Fruit fly (Drosophila melanogaster) whole organism, prepupa: ENCODE measurements around the gene CG14014.
A peak's percentile ranks its signal among the peaks of the same experiment; 100 is the strongest.

Experiments used
- Blimp-1 ChIP-seq: fragments of 200-800 bp; sonication (Bioruptor generic); optimal IDR thresholded peaks from 3 replicates; lab custom pipeline; 2017; ENCODE audit warnings: missing biosample characterization, missing genetic modification characterization, mild to moderate bottlenecking, moderate library complexity, missing genetic modification reagents
- CG10631 ChIP-seq: fragments of 200-800 bp; sonication (Bioruptor generic); optimal IDR thresholded peaks from 2 replicates; lab custom pipeline; 2016; ENCODE audit warnings: missing biosample characterization, missing genetic modification characterization
- CG11294 ChIP-seq: fragments of 200-800 bp; sonication (Bioruptor generic); IDR thresholded peaks from 2 replicates; pipeline ENCODE4 v1.3.6; 2022; ENCODE audit warnings: missing biosample characterization, missing genetic modification characterization
- CG11762 ChIP-seq: fragments of 200-800 bp; sonication (Bioruptor generic); optimal IDR thresholded peaks from 3 replicates; lab custom pipeline; 2016; ENCODE audit warnings: missing biosample characterization, missing genetic modification characterization; ENCODE audit not compliant: insufficient read depth
- CG11902 ChIP-seq: fragments of 200-800 bp; sonication (Bioruptor generic); optimal IDR thresholded peaks from 3 replicates; lab custom pipeline; 2016; ENCODE audit warnings: missing biosample characterization, missing genetic modification characterization
- CG1621 ChIP-seq: fragments of 200-800 bp; sonication (Bioruptor generic); optimal IDR thresholded peaks from 3 replicates; lab custom pipeline; 2018; ENCODE audit warnings: missing biosample characterization, mild to moderate bottlenecking, missing genetic modification characterization
- CG16779 ChIP-seq: fragments of 200-800 bp; sonication (Bioruptor generic); optimal IDR thresholded peaks from 3 replicates; lab custom pipeline; 2017; ENCODE audit warnings: missing biosample characterization, mild to moderate bottlenecking, missing genetic modification characterization
- CG3032 ChIP-seq: fragments of 200-800 bp; optimal IDR thresholded peaks from 2 replicates; lab custom pipeline; 2019; ENCODE audit warnings: missing biosample characterization, mild to moderate bottlenecking, missing genetic modification characterization, moderate library complexity
- CG31627 ChIP-seq: fragments of 200-800 bp; sonication (Bioruptor generic); optimal IDR thresholded peaks from 3 replicates; lab custom pipeline; 2016; ENCODE audit warnings: missing biosample characterization, missing genetic modification characterization
- CG34406 ChIP-seq: fragments of 200-800 bp; sonication (Bioruptor generic); optimal IDR thresholded peaks from 3 replicates; lab custom pipeline; 2016; ENCODE audit warnings: missing biosample characterization, missing genetic modification characterization
- CG6163 ChIP-seq: fragments of 200-800 bp; sonication (Bioruptor generic); IDR thresholded peaks from 3 replicates; pipeline ENCODE4 v1.3.6; 2022; ENCODE audit warnings: missing biosample characterization, missing genetic modification characterization
- CG6276 ChIP-seq: fragments of 200-800 bp; sonication (Bioruptor generic); optimal IDR thresholded peaks from 2 replicates; lab custom pipeline; 2017; ENCODE audit warnings: missing biosample characterization, mild to moderate bottlenecking, missing genetic modification characterization
- CG6808 ChIP-seq: fragments of 200-800 bp; sonication (Bioruptor generic); optimal IDR thresholded peaks from 3 replicates; lab custom pipeline; 2017; ENCODE audit warnings: missing biosample characterization, missing genetic modification characterization, mild to moderate bottlenecking, moderate library complexity, missing genetic modification reagents
- CG7368 ChIP-seq: fragments of 200-800 bp; sonication (Bioruptor generic); optimal IDR thresholded peaks from 3 replicates; lab custom pipeline; 2016; ENCODE audit warnings: missing biosample characterization, missing genetic modification characterization
- CG8119 ChIP-seq: fragments of 200-800 bp; sonication (Bioruptor generic); IDR thresholded peaks from 3 replicates; pipeline ENCODE4 v1.3.6; 2022; ENCODE audit warnings: missing biosample characterization, missing genetic modification characterization
- CG8319 ChIP-seq: fragments of 200-800 bp; sonication (Bioruptor generic); optimal IDR thresholded peaks from 3 replicates; lab custom pipeline; 2016; ENCODE audit warnings: missing biosample characterization, missing genetic modification characterization
- CG8632 ChIP-seq: fragments of 200-800 bp; sonication (Bioruptor generic); optimal IDR thresholded peaks from 3 replicates; lab custom pipeline; 2016; ENCODE audit warnings: missing biosample characterization, missing genetic modification characterization
- CG9139 ChIP-seq: fragments of 200-800 bp; sonication (Bioruptor generic); optimal IDR thresholded peaks from 3 replicates; lab custom pipeline; 2017; ENCODE audit warnings: missing biosample characterization, mild to moderate bottlenecking, missing genetic modification characterization
- Eip75B ChIP-seq: fragments of 200-800 bp; sonication (Bioruptor generic); optimal IDR thresholded peaks from 3 replicates; lab custom pipeline; 2016; ENCODE audit warnings: missing biosample characterization, missing genetic modification characterization
- Eip78C ChIP-seq: fragments of 200-800 bp; sonication (Bioruptor generic); peaks from one replicate; lab custom pipeline; 2016; ENCODE audit warnings: missing biosample characterization, missing genetic modification characterization
- Eip93F ChIP-seq: fragments of 200-800 bp; sonication (Bioruptor generic); optimal IDR thresholded peaks from 2 replicates; lab custom pipeline; 2016; ENCODE audit warnings: missing biosample characterization, mild to moderate bottlenecking, missing genetic modification characterization
- Ets21C ChIP-seq: fragments of 200-800 bp; sonication (Bioruptor generic); optimal IDR thresholded peaks from 3 replicates; lab custom pipeline; 2016; ENCODE audit warnings: missing biosample characterization, missing genetic modification characterization
- Ets96B ChIP-seq: fragments of 200-800 bp; optimal IDR thresholded peaks from 2 replicates; lab custom pipeline; 2019; ENCODE audit warnings: missing biosample characterization, mild to moderate bottlenecking, missing genetic modification characterization, moderate library complexity
- Hr38 ChIP-seq: sonication (Bioruptor generic); optimal IDR thresholded peaks from 2 replicates; lab custom pipeline; 2016; ENCODE audit warnings: missing biosample characterization, missing genetic modification characterization
- Hr39 ChIP-seq: fragments of 200-800 bp; sonication (Bioruptor generic); optimal IDR thresholded peaks from 2 replicates; lab custom pipeline; 2016; ENCODE audit warnings: missing biosample characterization, missing genetic modification characterization
- Hr4 ChIP-seq: fragments of 200-800 bp; sonication (Bioruptor generic); optimal IDR thresholded peaks from 3 replicates; lab custom pipeline; 2016; ENCODE audit warnings: missing biosample characterization, missing genetic modification characterization
- OdsH ChIP-seq: fragments of 200-800 bp; sonication (Bioruptor generic); optimal IDR thresholded peaks from 3 replicates; lab custom pipeline; 2016; ENCODE audit warnings: missing biosample characterization, missing genetic modification characterization
- Smox ChIP-seq: fragments of 200-800 bp; sonication (Bioruptor generic); optimal IDR thresholded peaks from 3 replicates; lab custom pipeline; 2016; ENCODE audit warnings: missing biosample characterization, missing genetic modification characterization
- Sox14 ChIP-seq: fragments of 200-800 bp; sonication (Bioruptor generic); optimal IDR thresholded peaks from 3 replicates; lab custom pipeline; 2016; ENCODE audit warnings: missing biosample characterization, missing genetic modification characterization
- achi ChIP-seq: fragments of 200-800 bp; sonication (Bioruptor generic); optimal IDR thresholded peaks from 3 replicates; lab custom pipeline; 2016; ENCODE audit warnings: missing biosample characterization, missing genetic modification characterization
- acj6 ChIP-seq: fragments of 200-800 bp; sonication (Bioruptor generic); optimal IDR thresholded peaks from 3 replicates; lab custom pipeline; 2016; ENCODE audit warnings: missing biosample characterization, missing genetic modification characterization
- dsx ChIP-seq: fragments of 200-800 bp; optimal IDR thresholded peaks from 3 replicates; lab custom pipeline; 2019; ENCODE audit warnings: missing biosample characterization, mild to moderate bottlenecking, missing genetic modification characterization, moderate library complexity; ENCODE audit not compliant: poor library complexity, severe bottlenecking
- eg ChIP-seq: fragments of 200-800 bp; sonication (Bioruptor generic); IDR thresholded peaks from 3 replicates; pipeline ENCODE4 v1.3.6; 2022; ENCODE audit warnings: missing biosample characterization, missing genetic modification characterization
- esn ChIP-seq: fragments of 200-800 bp; sonication (Bioruptor generic); optimal IDR thresholded peaks from 2 replicates; lab custom pipeline; 2016; ENCODE audit warnings: missing biosample characterization, mild to moderate bottlenecking, missing genetic modification characterization, moderate library complexity
- fd59A ChIP-seq: fragments of 200-800 bp; sonication (Bioruptor generic); optimal IDR thresholded peaks from 2 replicates; lab custom pipeline; 2017; ENCODE audit warnings: missing biosample characterization, mild to moderate bottlenecking, missing genetic modification characterization, missing genetic modification reagents
- fd85E ChIP-seq: fragments of 200-800 bp; sonication (Bioruptor generic); optimal IDR thresholded peaks from 3 replicates; lab custom pipeline; 2016; ENCODE audit warnings: missing biosample characterization, missing genetic modification characterization
- lz ChIP-seq: fragments of 200-800 bp; sonication (Bioruptor generic); optimal IDR thresholded peaks from 3 replicates; lab custom pipeline; 2016; ENCODE audit warnings: missing biosample characterization, missing genetic modification characterization
- net ChIP-seq: fragments of 200-800 bp; sonication (Bioruptor generic); optimal IDR thresholded peaks from 3 replicates; lab custom pipeline; 2016; ENCODE audit warnings: missing biosample characterization, missing genetic modification characterization
- pdm3 ChIP-seq: fragments of 200-800 bp; sonication (Bioruptor generic); optimal IDR thresholded peaks from 3 replicates; lab custom pipeline; 2016; ENCODE audit warnings: missing biosample characterization, missing genetic modification characterization
- salr ChIP-seq, 2 experiments: fragments of 200-800 bp; sonication (Bioruptor generic); optimal IDR thresholded peaks; 3 replicates each; lab custom pipeline; 2016 to 2018; ENCODE audit warnings: missing biosample characterization in 2 of 2, missing genetic modification characterization in 2 of 2, mild to moderate bottlenecking in 1 of 2
- ss ChIP-seq, 2 experiments: fragments of 200-800 bp; sonication (Bioruptor generic); optimal IDR thresholded peaks; 2 replicates in 1 of 2; 3 replicates in 1 of 2; lab custom pipeline; 2017 to 2018; ENCODE audit warnings: mild to moderate bottlenecking in 2 of 2, missing biosample characterization in 2 of 2, missing genetic modification characterization in 2 of 2, moderate library complexity in 1 of 2
- svp ChIP-seq: fragments of 200-800 bp; sonication (Bioruptor generic); peaks from one replicate; lab custom pipeline; 2016; ENCODE audit warnings: missing biosample characterization, missing genetic modification characterization
- topi ChIP-seq: fragments of 200-800 bp; sonication (Bioruptor generic); optimal IDR thresholded peaks from 3 replicates; lab custom pipeline; 2016; ENCODE audit warnings: missing biosample characterization, missing genetic modification characterization
- vri ChIP-seq: fragments of 200-800 bp; sonication (Bioruptor generic); optimal IDR thresholded peaks from 3 replicates; lab custom pipeline; 2016; ENCODE audit warnings: missing biosample characterization, mild to moderate bottlenecking, missing genetic modification characterization

Gene CG14014

dm6 chr2L:5523848-5524473 is 26.7 kb downstream of the CG14014 start, which contains the start of the genes Vps52 and Elp4 (continued):
- no peak for TF ChIP-seq acj6
- TF ChIP-seq fd59A (GFP tag; lab: Kevin White, UChicago), result no peak
- peak; percentile 72 for TF ChIP-seq lz
- TF ChIP-seq svp, result no peak
- TF ChIP-seq pdm3 (GFP tag; lab: Kevin White, UChicago), result no peak
- TF ChIP-seq CG7368, result peak; percentile 1
- no peak for TF ChIP-seq dsx (GFP tag; lab: Kevin White, UChicago)
- TF ChIP-seq CG9139 (GFP tag; lab: Kevin White, UChicago), result no peak
- peak; percentile 73 for TF ChIP-seq CG31627 (GFP tag; lab: Kevin White, UChicago)
- TF ChIP-seq CG11762 (GFP tag; lab: Kevin White, UChicago), result no peak
- no peak for TF ChIP-seq Sox14 (GFP tag; lab: Kevin White, UChicago)
- no peak for TF ChIP-seq Smox
- TF ChIP-seq CG11902 (GFP tag; lab: Kevin White, UChicago), result peak; percentile 55
- peak; percentile 55 for TF ChIP-seq CG8632 (GFP tag; lab: Kevin White, UChicago)
- TF ChIP-seq Ets21C (GFP tag; lab: Kevin White, UChicago), result no peak
- TF ChIP-seq Eip93F, result no peak
- no peak for TF ChIP-seq Hr38 (GFP tag; lab: Kevin White, UChicago)
- TF ChIP-seq CG1621 (tag; lab: Kevin White, UChicago), result peak; percentile 14
- no peak for TF ChIP-seq Blimp-1 (GFP tag; lab: Kevin White, UChicago)
- TF ChIP-seq CG6276 (GFP tag; lab: Kevin White, UChicago), result no peak
- peak; percentile 62 for TF ChIP-seq Ets96B (tag; lab: Kevin White, UChicago)
- peak; percentile 55; the same call in 2 of the 3 replicates for TF ChIP-seq CG6163
- TF ChIP-seq fd85E (GFP tag; lab: Kevin White, UChicago), result no peak
- TF ChIP-seq ss (GFP tag; optimal IDR thresholded peaks at IDR 0.05; lab: Kevin White, UChicago), result no peak
- TF ChIP-seq CG6808 (GFP tag; lab: Kevin White, UChicago), result no peak

dm6 chr2L:5520757-5521156 is 29.9 kb downstream of the CG14014 start:
- TF ChIP-seq topi (GFP tag; lab: Kevin White, UChicago) (no peak), eg (GFP tag; lab: Robert Waterston, UW) (0 out of 3 replicates have a peak, but pooled peaks have one; percentile 26), Hr38 (GFP tag; lab: Kevin White, UChicago) (no peak), CG31627 (GFP tag; lab: Kevin White, UChicago) (peak; percentile 5), CG34406 (GFP tag; lab: Kevin White, UChicago) (peak; percentile 27), CG8319 (GFP tag; lab: Kevin White, UChicago) (no peak), CG7368 (peak; percentile 1), vri (GFP tag; lab: Kevin White, UChicago) (peak; percentile 81), CG16779 (tag; lab: Kevin White, UChicago) (no peak), CG8119 (GFP tag; lab: Robert Waterston, UW) (peak; percentile 20; the same call in 1 of the 3 replicates), esn (GFP tag; lab: Kevin White, UChicago) (peak; percentile 26)

dm6 chr2L:5519846-5520384 is 30.7 kb downstream of the CG14014 start, which contains the start of the genes CG7382 and cl:
Gene CG7382, minus strand, starts transcription at chr2L:5519896.
Gene cl, plus strand, starts transcription at chr2L:5520135.
- TF ChIP-seq Ets96B (tag; lab: Kevin White, UChicago) (peak; percentile 27), CG34406 (GFP tag; lab: Kevin White, UChicago) (peak; percentile 1), CG11294 (GFP tag; lab: Robert Waterston, UW) (no peak), CG10631 (GFP tag; lab: Kevin White, UChicago) (peak; percentile 38), CG11902 (GFP tag; lab: Kevin White, UChicago) (peak; percentile 9), Hr39 (GFP tag; lab: Kevin White, UChicago) (peak; percentile 38), acj6 (peak; percentile 53), CG6808 (GFP tag; lab: Kevin White, UChicago) (peak; percentile 22), lz (peak; percentile 48), CG31627 (GFP tag; lab: Kevin White, UChicago) (peak; percentile 16), topi (GFP tag; lab: Kevin White, UChicago) (peak; percentile 17), Smox (no peak), salr (GFP tag; optimal IDR thresholded peaks at IDR 0.05; lab: Kevin White, UChicago) (no peak), OdsH (peak; percentile 31), Eip75B (GFP tag; lab: Kevin White, UChicago) (peak; percentile 25), net (GFP tag; lab: Kevin White, UChicago) (no peak), Eip78C (GFP tag; lab: Kevin White, UChicago) (no peak), CG1621 (tag; lab: Kevin White, UChicago) (peak; percentile 19), Hr4 (GFP tag; lab: Kevin White, UChicago) (no peak), dsx (GFP tag; lab: Kevin White, UChicago) (peak; percentile 2), achi (GFP tag; lab: Kevin White, UChicago) (peak; percentile 48), Hr38 (GFP tag; lab: Kevin White, UChicago) (no peak), CG3032 (peak; percentile 64), Sox14 (GFP tag; lab: Kevin White, UChicago) (peak; percentile 33)
